Worm (Caenorhabditis elegans): ENCODE measurements around the gene gcsh-1.

The gcsh-1 gene

DNA sequence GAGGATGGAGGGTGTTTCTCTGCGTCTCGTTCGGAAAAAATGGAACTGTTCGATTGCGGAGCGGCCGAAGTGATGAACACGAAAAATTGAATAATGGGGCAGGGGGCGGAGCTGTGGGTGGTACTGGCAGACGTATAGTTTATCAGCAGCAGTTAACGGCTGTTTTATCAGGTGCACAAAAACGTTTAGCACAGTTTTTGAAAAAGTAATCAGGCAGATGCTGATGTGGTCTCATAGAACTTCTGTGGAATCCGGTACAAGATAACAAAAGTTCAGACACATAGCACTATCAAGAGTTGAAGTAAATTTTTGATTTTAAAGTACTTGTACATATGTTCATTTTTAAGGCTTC lies 10.3 kb downstream of the gcsh-1 start (continued):
- no peak for TF ChIP-seq F49E8.2 (tag; optimal IDR thresholded peaks at IDR 0.05; ENCODE audit: borderline replicate concordance)
- no peak for TF ChIP-seq Y105C5A.15 (GFP tag; IDR thresholded peaks at IDR 0.05)
- no peak for TF ChIP-seq ces-1 (GFP tag; optimal IDR thresholded peaks at IDR 0.05)
- TF ChIP-seq F37D6.2 (tag; optimal IDR thresholded peaks at IDR 0.05), result no peak
- peak; percentile 41; the same call in 1 of the 2 replicates for TF ChIP-seq php-3 (GFP tag; IDR thresholded peaks at IDR 0.05)
- TF ChIP-seq saeg-2 (GFP tag; IDR thresholded peaks at IDR 0.05), result no peak
- no peak for TF ChIP-seq vab-7 (GFP tag; IDR thresholded peaks at IDR 0.05)
- 0 out of 2 replicates have a peak, but pooled peaks have one; percentile 20 for TF ChIP-seq lin-1 (GFP tag; IDR thresholded peaks at IDR 0.05)
- TF ChIP-seq Y75B8A.6 (GFP tag; IDR thresholded peaks at IDR 0.05), result no peak
- no peak for TF ChIP-seq lin-13 (GFP tag; optimal IDR thresholded peaks at IDR 0.05)
- TF ChIP-seq sdz-12 (GFP tag; optimal IDR thresholded peaks at IDR 0.05), result no peak
- TF ChIP-seq nhr-77 (tag; optimal IDR thresholded peaks at IDR 0.05), result no peak
- TF ChIP-seq snpc-4 (tag; optimal IDR thresholded peaks at IDR 0.05), result no peak
- TF ChIP-seq ceh-32 (tag; optimal IDR thresholded peaks at IDR 0.05; ENCODE audit: poor library complexity), result no peak
- TF ChIP-seq lin-29 (GFP tag; IDR thresholded peaks at IDR 0.05), result no peak
- no peak for TF ChIP-seq unc-39 (tag; optimal IDR thresholded peaks at IDR 0.05)
- TF ChIP-seq nhr-41 (GFP tag; IDR thresholded peaks at IDR 0.05), result no peak
- TF ChIP-seq daf-19 (GFP tag; conservative IDR thresholded peaks at IDR 0.05), result no peak
- no peak for TF ChIP-seq aha-1 (tag)
- no peak for TF ChIP-seq skn-1 (tag; optimal IDR thresholded peaks at IDR 0.05)
- TF ChIP-seq dmd-8 (GFP tag; IDR thresholded peaks at IDR 0.05), result 0 out of 2 replicates have a peak, but pooled peaks have one; percentile 22
- no peak for TF ChIP-seq mdt-29 (GFP tag; IDR thresholded peaks at IDR 0.05)
- 0 out of 2 replicates have a peak, but pooled peaks have one; percentile 0 for TF ChIP-seq F44E2.7 (GFP tag; IDR thresholded peaks at IDR 0.05)
- TF ChIP-seq ctbp-1 (GFP tag; IDR thresholded peaks at IDR 0.05), result no peak
- TF ChIP-seq nhr-28 (tag; optimal IDR thresholded peaks at IDR 0.05), result peak; percentile 83
- peak; percentile 41 for TF ChIP-seq hlh-11 (tag; optimal IDR thresholded peaks at IDR 0.05)
- TF ChIP-seq ceh-62 (tag; optimal IDR thresholded peaks at IDR 0.05), result no peak
- TF ChIP-seq ztf-11 (tag; optimal IDR thresholded peaks at IDR 0.05), result no peak
- TF ChIP-seq unc-62 (GFP tag; optimal IDR thresholded peaks at IDR 0.05 in 1 of 2), result no peak
- no peak for TF ChIP-seq unc-62 (tag; optimal IDR thresholded peaks at IDR 0.05)
- no peak for TF ChIP-seq zfp-3 (GFP tag; conservative IDR thresholded peaks at IDR 0.05)
- TF ChIP-seq Y5F2A.4 (GFP tag; optimal IDR thresholded peaks at IDR 0.05), result no peak
- no peak for TF ChIP-seq cey-2 (tag; optimal IDR thresholded peaks at IDR 0.05; ENCODE audit: borderline replicate concordance, insufficient read depth)
- no peak for TF ChIP-seq zip-2 (tag; optimal IDR thresholded peaks at IDR 0.05)
- no peak for TF ChIP-seq lir-3 (tag; optimal IDR thresholded peaks at IDR 0.05)
- no peak for TF ChIP-seq T20F7.1 (GFP tag; optimal IDR thresholded peaks at IDR 0.05)
- TF ChIP-seq lim-7 (GFP tag; IDR thresholded peaks at IDR 0.05), result no peak
- no peak for TF ChIP-seq madf-5 (GFP tag; IDR thresholded peaks at IDR 0.05)
- TF ChIP-seq dpl-1 (GFP tag; optimal IDR thresholded peaks at IDR 0.05), result no peak
- TF ChIP-seq nhr-10 (tag; optimal IDR thresholded peaks at IDR 0.05), result no peak
- no peak for TF ChIP-seq lin-39 (tag; optimal IDR thresholded peaks at IDR 0.05)
- 0 out of 2 replicates have a peak, but pooled peaks have one; percentile 12 for TF ChIP-seq tra-1 (GFP tag; IDR thresholded peaks at IDR 0.05)

DNA sequence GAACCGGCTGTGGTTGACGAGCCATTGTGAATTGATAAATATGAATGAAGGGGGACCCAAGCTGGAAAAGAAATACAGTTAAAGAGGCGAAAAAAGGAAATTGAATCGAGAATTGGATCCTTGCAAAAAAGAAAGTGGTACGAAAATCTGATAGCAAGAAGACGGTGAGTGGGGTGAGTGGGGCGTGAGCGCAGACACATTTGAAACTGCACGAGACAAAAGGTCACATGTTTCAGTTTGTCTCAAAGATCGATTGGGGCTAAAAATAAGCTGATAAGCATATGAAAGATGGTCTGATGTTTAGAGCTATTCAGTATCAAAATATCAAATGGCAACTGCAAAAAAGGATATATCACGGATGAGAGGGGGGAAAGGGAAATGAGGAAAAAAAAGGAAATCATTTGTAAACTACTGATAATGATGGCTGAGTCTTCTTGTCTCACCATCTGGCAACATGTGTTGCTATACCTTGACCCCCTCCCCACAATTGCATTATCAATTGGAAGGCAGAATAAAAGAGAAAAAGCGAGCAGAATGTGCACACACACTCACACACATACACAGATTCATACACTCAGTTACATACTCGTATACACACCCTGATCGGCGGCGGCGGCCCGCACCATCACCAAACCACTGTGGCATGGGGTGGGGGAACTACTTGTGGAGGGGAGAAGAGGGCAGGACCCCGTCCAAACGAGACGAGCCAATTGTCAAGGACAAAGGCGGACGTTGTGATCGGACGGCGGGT lies 10.9 kb downstream of the gcsh-1 start, which contains the start of gene M163.1:
Gene M163.1, minus strand, starts transcription at position 25 of the 751 bp plus-strand sequence.
- 0 out of 2 replicates have a peak, but pooled peaks have one; percentile 28 for TF ChIP-seq tra-1 (GFP tag; IDR thresholded peaks at IDR 0.05)
- TF ChIP-seq tag-97 (GFP tag; IDR thresholded peaks at IDR 0.05), result no peak
- no peak for TF ChIP-seq daf-19 (GFP tag; conservative IDR thresholded peaks at IDR 0.05)
- no peak for TF ChIP-seq nhr-25 (tag; optimal IDR thresholded peaks at IDR 0.05; ENCODE audit: borderline replicate concordance, insufficient read depth)
- no peak for TF ChIP-seq R02D3.7 (tag; optimal IDR thresholded peaks at IDR 0.05)
- TF ChIP-seq ctbp-1 (GFP tag; IDR thresholded peaks at IDR 0.05), result no peak
- TF ChIP-seq ZK337.2 (GFP tag; IDR thresholded peaks at IDR 0.05), result no peak
- TF ChIP-seq ces-1 (GFP tag; optimal IDR thresholded peaks at IDR 0.05), result no peak
- no peak for TF ChIP-seq fkh-10 (GFP tag; optimal IDR thresholded peaks at IDR 0.05)
- TF ChIP-seq cey-2 (tag; optimal IDR thresholded peaks at IDR 0.05; ENCODE audit: borderline replicate concordance, insufficient read depth), result no peak
- TF ChIP-seq lin-1 (GFP tag; IDR thresholded peaks at IDR 0.05), result no peak
- no peak for TF ChIP-seq mxl-3 (GFP tag; optimal IDR thresholded peaks at IDR 0.05)
- TF ChIP-seq daf-16 (GFP tag; optimal IDR thresholded peaks at IDR 0.05), result no peak
- peak; percentile 57 for TF ChIP-seq daf-16 (tag; optimal IDR thresholded peaks at IDR 0.05)
- no peak for TF ChIP-seq lin-13 (GFP tag; optimal IDR thresholded peaks at IDR 0.05)
- TF ChIP-seq duxl-1 (tag; optimal IDR thresholded peaks at IDR 0.05; ENCODE audit: poor library complexity), result no peak
- peak; percentile 49 for TF ChIP-seq pqm-1 (tag; optimal IDR thresholded peaks at IDR 0.05)

All from whole organism, L4 larva.